Fruit fly (Drosophila melanogaster) whole organism, embryonic: ENCODE results near the gene Surf1.

Experiments used
- Abd-B ChIP-seq: fragments of 200-800 bp; sonication (Bioruptor generic); optimal IDR thresholded peaks from 2 replicates; lab custom pipeline; 2018; ENCODE audit warnings: missing biosample characterization, mild to moderate bottlenecking, missing genetic modification characterization, moderate library complexity
- Atf-2 ChIP-seq: fragments of 200-800 bp; sonication (Bioruptor generic); optimal IDR thresholded peaks from 2 replicates; lab custom pipeline; 2016; ENCODE audit warnings: missing biosample characterization, missing genetic modification characterization
- Bdp1 ChIP-seq: fragments of 200-800 bp; sonication (Bioruptor generic); optimal IDR thresholded peaks from 3 replicates; lab custom pipeline; 2016; ENCODE audit warnings: missing biosample characterization, missing genetic modification characterization
- CG10274 ChIP-seq: fragments of 200-800 bp; sonication (Bioruptor generic); optimal IDR thresholded peaks from 3 replicates; lab custom pipeline; 2017; ENCODE audit warnings: missing biosample characterization, mild to moderate bottlenecking, missing genetic modification characterization
- CG10366 ChIP-seq: fragments of 200-800 bp; sonication (Bioruptor generic); IDR thresholded peaks from 2 replicates; pipeline ENCODE4 v1.3.6; 2022; ENCODE audit warnings: missing biosample characterization, missing genetic modification characterization
- CG12942 ChIP-seq: fragments of 200-800 bp; sonication (Bioruptor generic); optimal IDR thresholded peaks from 3 replicates; lab custom pipeline; 2016; ENCODE audit warnings: missing biosample characterization, missing genetic modification characterization
- CG15601 ChIP-seq: fragments of 200-800 bp; sonication (Bioruptor generic); optimal IDR thresholded peaks from 3 replicates; lab custom pipeline; 2019; ENCODE audit warnings: missing biosample characterization, mild to moderate bottlenecking, missing genetic modification characterization, moderate library complexity
- CG1647 ChIP-seq: fragments of 200-800 bp; sonication (Bioruptor generic); optimal IDR thresholded peaks from 3 replicates; lab custom pipeline; 2016; ENCODE audit warnings: missing biosample characterization, missing genetic modification characterization
- CG17802 ChIP-seq: fragments of 200-800 bp; sonication (Bioruptor generic); optimal IDR thresholded peaks from 2 replicates; lab custom pipeline; 2018; ENCODE audit warnings: missing biosample characterization, mild to moderate bottlenecking, missing genetic modification characterization, moderate library complexity
- CG18599 ChIP-seq: fragments of 200-800 bp; sonication (Bioruptor generic); optimal IDR thresholded peaks from 3 replicates; lab custom pipeline; 2017; ENCODE audit warnings: missing biosample characterization, missing genetic modification characterization, mild to moderate bottlenecking, moderate library complexity, missing genetic modification reagents
- CG18619 ChIP-seq: fragments of 200-800 bp; sonication (Bioruptor generic); optimal IDR thresholded peaks from 3 replicates; lab custom pipeline; 2017; ENCODE audit warnings: missing biosample characterization, mild to moderate bottlenecking, missing genetic modification characterization
- CG2875 ChIP-seq: fragments of 200-800 bp; sonication (Bioruptor generic); optimal IDR thresholded peaks from 2 replicates; lab custom pipeline; 2017; ENCODE audit warnings: missing biosample characterization, mild to moderate bottlenecking, missing genetic modification characterization, missing genetic modification reagents
- CG31388 ChIP-seq: fragments of 200-800 bp; sonication (Bioruptor generic); optimal IDR thresholded peaks from 2 replicates; lab custom pipeline; 2016; ENCODE audit warnings: missing biosample characterization, missing genetic modification characterization
- CG3838 ChIP-seq: fragments of 200-800 bp; sonication (Bioruptor generic); optimal IDR thresholded peaks from 3 replicates; lab custom pipeline; 2016; ENCODE audit warnings: missing biosample characterization, missing genetic modification characterization
- CG4854 ChIP-seq: fragments of 200-800 bp; sonication (Bioruptor generic); optimal IDR thresholded peaks from 2 replicates; lab custom pipeline; 2016; ENCODE audit warnings: missing biosample characterization, missing genetic modification characterization, inconsistent platforms
- CG6683 ChIP-seq: fragments of 200-800 bp; sonication (Bioruptor generic); optimal IDR thresholded peaks from 2 replicates; lab custom pipeline; 2017; ENCODE audit warnings: missing biosample characterization, mild to moderate bottlenecking, missing genetic modification characterization, missing genetic modification reagents
- CG6854 ChIP-seq: fragments of 200-800 bp; sonication (Bioruptor generic); optimal IDR thresholded peaks from 3 replicates; lab custom pipeline; 2017; ENCODE audit warnings: missing biosample characterization, mild to moderate bottlenecking, missing genetic modification characterization
- CG8765 ChIP-seq: fragments of 200-800 bp; sonication (Bioruptor generic); IDR thresholded peaks from 2 replicates; pipeline ENCODE4 v1.3.6; 2022; ENCODE audit warnings: missing biosample characterization, missing genetic modification characterization
- Chrac-16 ChIP-seq: fragments of 200-800 bp; sonication (Bioruptor generic); optimal IDR thresholded peaks from 3 replicates; lab custom pipeline; 2016; ENCODE audit warnings: missing biosample characterization, missing genetic modification characterization
- CkIIα-i1 ChIP-seq: fragments of 200-800 bp; sonication (Bioruptor generic); IDR thresholded peaks from 2 replicates; pipeline ENCODE4 v1.3.6; 2022; ENCODE audit warnings: missing biosample characterization, missing genetic modification characterization
- Dref ChIP-seq: fragments of 200-800 bp; sonication (Bioruptor generic); IDR thresholded peaks from 2 replicates; pipeline ENCODE4 v1.3.6; 2022; ENCODE audit warnings: missing biosample characterization, missing genetic modification characterization
- E2f1 ChIP-seq: fragments of 200-800 bp; sonication (Bioruptor generic); IDR thresholded peaks from 2 replicates; pipeline ENCODE4 v1.3.6; 2022; ENCODE audit warnings: missing biosample characterization, missing genetic modification characterization
- Hmx ChIP-seq: fragments of 200-800 bp; sonication (Bioruptor generic); optimal IDR thresholded peaks from 2 replicates; lab custom pipeline; 2016; ENCODE audit warnings: missing biosample characterization, missing genetic modification characterization
- Mes4 ChIP-seq: fragments of 200-800 bp; sonication (Bioruptor generic); optimal IDR thresholded peaks from 2 replicates; lab custom pipeline; 2016; ENCODE audit warnings: missing biosample characterization, missing genetic modification characterization
- Side ChIP-seq: fragments of 200-800 bp; sonication (Bioruptor generic); optimal IDR thresholded peaks from 2 replicates; lab custom pipeline; 2016; ENCODE audit warnings: missing biosample characterization, missing genetic modification characterization
- Ssrp ChIP-seq: fragments of 200-800 bp; sonication (Bioruptor generic); optimal IDR thresholded peaks from 2 replicates; lab custom pipeline; 2018; ENCODE audit warnings: missing biosample characterization, mild to moderate bottlenecking, missing genetic modification characterization, moderate library complexity
- YL-1 ChIP-seq: fragments of 200-800 bp; sonication (Bioruptor generic); optimal IDR thresholded peaks from 3 replicates; lab custom pipeline; 2017; ENCODE audit warnings: missing biosample characterization, mild to moderate bottlenecking, missing genetic modification characterization
- ac ChIP-seq: fragments of 200-800 bp; sonication (Bioruptor generic); optimal IDR thresholded peaks from 3 replicates; lab custom pipeline; 2017; ENCODE audit warnings: missing biosample characterization, mild to moderate bottlenecking, missing genetic modification characterization
- bigmax ChIP-seq: fragments of 200-800 bp; sonication (Bioruptor generic); optimal IDR thresholded peaks from 2 replicates; lab custom pipeline; 2018; ENCODE audit warnings: missing biosample characterization, mild to moderate bottlenecking, missing genetic modification characterization
- bowl ChIP-seq: fragments of 200-800 bp; sonication (Bioruptor generic); IDR thresholded peaks from 2 replicates; pipeline ENCODE4 v1.3.6; 2022; ENCODE audit warnings: missing biosample characterization, missing genetic modification characterization
- chinmo ChIP-seq: fragments of 200-800 bp; sonication (Bioruptor generic); IDR thresholded peaks from 4 replicates; pipeline ENCODE4 v1.3.6; 2022; ENCODE audit warnings: missing biosample characterization, missing genetic modification characterization; ENCODE audit not compliant: partially characterized antibody
- ems ChIP-seq: fragments of 200-800 bp; sonication (Bioruptor generic); optimal IDR thresholded peaks from 3 replicates; lab custom pipeline; 2016; ENCODE audit warnings: missing biosample characterization, missing genetic modification characterization
- eve ChIP-seq, 2 experiments: fragments of >200 bp; optimal IDR thresholded peaks; 2 replicates each; lab custom pipeline; 2017; ENCODE audit warnings: missing biosample characterization in 2 of 2, missing genetic modification characterization in 2 of 2
- gcm2 ChIP-seq: fragments of 200-800 bp; sonication (Bioruptor generic); optimal IDR thresholded peaks from 2 replicates; lab custom pipeline; 2016; ENCODE audit warnings: missing biosample characterization, missing genetic modification characterization
- gem ChIP-seq: fragments of 200-800 bp; sonication (Bioruptor generic); optimal IDR thresholded peaks from 2 replicates; lab custom pipeline; 2019; ENCODE audit warnings: missing biosample characterization, mild to moderate bottlenecking, missing genetic modification characterization, moderate library complexity
- her ChIP-seq: fragments of 200-800 bp; sonication (Bioruptor generic); optimal IDR thresholded peaks from 2 replicates; lab custom pipeline; 2016; ENCODE audit warnings: missing biosample characterization, missing genetic modification characterization
- insv ChIP-seq, 2 experiments: fragments of 200-800 bp; sonication (Bioruptor generic); optimal IDR thresholded peaks; 3 replicates each; lab custom pipeline; 2016 to 2018; ENCODE audit warnings: missing biosample characterization in 2 of 2, missing genetic modification characterization in 2 of 2
- lmd ChIP-seq: fragments of 200-800 bp; sonication (Bioruptor generic); IDR thresholded peaks from 2 replicates; pipeline ENCODE4 v1.3.6; 2022; ENCODE audit warnings: missing biosample characterization, missing genetic modification characterization
- nerfin-2 ChIP-seq: fragments of 200-800 bp; sonication (Bioruptor generic); IDR thresholded peaks from 2 replicates; pipeline ENCODE4 v1.3.6; 2022; ENCODE audit warnings: missing biosample characterization, missing genetic modification characterization; ENCODE audit not compliant: partially characterized antibody
- otp ChIP-seq: fragments of 200-800 bp; sonication (Bioruptor generic); IDR thresholded peaks from 3 replicates; pipeline ENCODE4, ENCODE4 v1.3.6; 2022; ENCODE audit warnings: missing biosample characterization, missing genetic modification characterization
- pho ChIP-seq: fragments of 200-800 bp; sonication (Bioruptor generic); optimal IDR thresholded peaks from 2 replicates; lab custom pipeline; 2016; ENCODE audit warnings: missing biosample characterization, missing genetic modification characterization
- pzg ChIP-seq: fragments of 200-800 bp; sonication (Bioruptor generic); optimal IDR thresholded peaks from 3 replicates; lab custom pipeline; 2018; ENCODE audit warnings: missing biosample characterization, mild to moderate bottlenecking, missing genetic modification characterization, moderate library complexity
- slou ChIP-seq: fragments of 200-800 bp; sonication (Bioruptor generic); optimal IDR thresholded peaks from 3 replicates; lab custom pipeline; 2016; ENCODE audit warnings: missing biosample characterization, missing genetic modification characterization
- tgo ChIP-seq: fragments of 200-800 bp; sonication (Bioruptor generic); IDR thresholded peaks from 3 replicates; pipeline ENCODE4 v1.3.6; 2022; ENCODE audit warnings: missing biosample characterization, missing genetic modification characterization
- tll ChIP-seq, 2 experiments: fragments of 200-800 bp in 1 of 2; fragments of >200 bp in 1 of 2; sonication (Bioruptor generic) in 1 of 2; optimal IDR thresholded peaks; 2 replicates each; lab custom pipeline; 2017 to 2019; ENCODE audit warnings: missing biosample characterization in 2 of 2, missing genetic modification characterization in 2 of 2, mild to moderate bottlenecking in 1 of 2, moderate library complexity in 1 of 2
- vfl ChIP-seq: fragments of 200-800 bp; sonication (Bioruptor generic); optimal IDR thresholded peaks from 2 replicates; lab custom pipeline; 2016; ENCODE audit warnings: missing biosample characterization, missing genetic modification characterization
- vnd ChIP-seq: fragments of 200-800 bp; sonication (Bioruptor generic); IDR thresholded peaks from 3 replicates; pipeline ENCODE4 v1.3.6; 2022; ENCODE audit warnings: missing biosample characterization, missing genetic modification characterization; ENCODE audit not compliant: partially characterized antibody
- wek ChIP-seq: fragments of 200-800 bp; sonication (Bioruptor generic); optimal IDR thresholded peaks from 3 replicates; lab custom pipeline; 2018; ENCODE audit warnings: missing biosample characterization, mild to moderate bottlenecking, missing genetic modification characterization, moderate library complexity
- zen ChIP-seq: fragments of 200-800 bp; sonication (Bioruptor generic); optimal IDR thresholded peaks from 3 replicates; lab custom pipeline; 2018; ENCODE audit warnings: missing biosample characterization, mild to moderate bottlenecking, missing genetic modification characterization, moderate library complexity

Gene Surf1

DNA sequence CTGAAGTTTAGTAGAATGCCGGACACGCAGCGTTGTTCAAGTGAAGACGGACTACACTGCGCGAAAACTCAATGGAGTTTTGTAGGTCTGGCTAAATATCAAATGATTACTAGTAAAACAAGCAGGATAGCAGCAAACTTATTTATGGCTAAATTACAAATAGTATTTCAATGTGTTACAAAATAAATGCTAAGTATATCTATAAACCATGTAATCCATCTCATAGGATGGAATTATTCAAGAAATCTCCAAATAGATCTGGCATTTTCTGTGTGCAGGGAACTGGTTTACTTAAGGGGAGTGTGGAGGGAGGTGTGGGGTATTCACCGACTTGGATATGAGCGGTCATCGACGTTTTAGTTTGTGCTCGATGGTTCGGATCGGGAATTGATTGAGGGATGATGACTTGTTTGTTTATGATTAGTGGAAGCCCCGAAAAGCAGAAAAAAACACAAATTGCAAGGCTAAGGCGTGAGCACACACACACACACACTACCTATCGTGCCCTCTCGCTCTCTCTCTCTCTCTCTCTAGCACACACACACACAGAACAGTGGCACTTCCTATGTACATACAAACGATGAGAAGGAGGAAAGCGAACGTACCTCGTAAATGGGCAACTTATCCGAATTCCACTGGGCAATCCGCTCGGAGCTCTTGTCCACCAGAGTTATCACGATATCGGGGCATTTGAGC, 5.8 kb downstream of the Surf1 start (continued):
- peak; percentile 87 for TF ChIP-seq CG18599 (GFP tag; lab: Kevin White, UChicago)
- peak; percentile 43 for TF ChIP-seq Hmx (GFP tag; lab: Kevin White, UChicago)
- peak; percentile 54 for TF ChIP-seq Bdp1 (GFP tag; lab: Kevin White, UChicago)
- peak; percentile 82 for TF ChIP-seq tgo (GFP tag; lab: Robert Waterston, UW)
- no peak for TF ChIP-seq vnd (GFP tag; lab: Robert Waterston, UW)
- peak; percentile 64 for TF ChIP-seq CG18619 (GFP tag; lab: Kevin White, UChicago)
- TF ChIP-seq ac = peak; percentile 37
- peak; percentile 69 for TF ChIP-seq CG12942 (GFP tag; lab: Kevin White, UChicago)
- TF ChIP-seq Atf-2 (GFP tag; lab: Kevin White, UChicago) = peak; percentile 75
- no peak for TF ChIP-seq nerfin-2 (GFP tag; lab: Robert Waterston, UW)
- peak; percentile 81 for TF ChIP-seq lmd
- TF ChIP-seq pzg = no peak
- peak; percentile 79 for TF ChIP-seq Side
- peak; percentile 40; the same call in 1 of the 2 replicates for TF ChIP-seq bowl (GFP tag; lab: Robert Waterston, UW)
- peak; percentile 91 for TF ChIP-seq gem (tag; lab: Kevin White, UChicago)
- TF ChIP-seq CG1647 (GFP tag; lab: Kevin White, UChicago) = peak; percentile 65
- TF ChIP-seq CG6683 = peak; percentile 68
- TF ChIP-seq Ssrp (tag; lab: Kevin White, UChicago) = peak; percentile 83
- TF ChIP-seq Mes4 (GFP tag; lab: Kevin White, UChicago) = peak; percentile 84
- peak; percentile 71 for TF ChIP-seq CG4854
- TF ChIP-seq Dref (GFP tag; lab: Robert Waterston, UW) = no peak
- 0 out of 2 replicates have a peak, but pooled peaks have one; percentile 57 for TF ChIP-seq CkIIα-i1 (GFP tag; lab: Robert Waterston, UW)
- peak; percentile 49 for TF ChIP-seq CG17802 (tag; lab: Kevin White, UChicago)
- TF ChIP-seq tll (GFP tag; optimal IDR thresholded peaks at IDR 0.05; lab: Kevin White, UChicago) = no peak
- TF ChIP-seq bigmax = no peak
- TF ChIP-seq CG10274 (GFP tag; lab: Kevin White, UChicago) = peak; percentile 35
- TF ChIP-seq CG10366 (GFP tag; lab: Robert Waterston, UW) = peak; percentile 67
- peak; percentile 68 for TF ChIP-seq Abd-B (GFP tag; lab: Kevin White, UChicago)
- TF ChIP-seq CG6854 (GFP tag; lab: Kevin White, UChicago) = peak; percentile 58
- TF ChIP-seq slou (GFP tag; lab: Kevin White, UChicago) = peak; percentile 21
- TF ChIP-seq ems (GFP tag; lab: Kevin White, UChicago) = peak; percentile 68
- TF ChIP-seq pho (GFP tag; lab: Kevin White, UChicago) = peak; percentile 84
- no peak for TF ChIP-seq eve (GFP tag; optimal IDR thresholded peaks at IDR 0.05; lab: Kevin White, UChicago)
- peak; percentile 74 for TF ChIP-seq E2f1 (GFP tag; lab: Robert Waterston, UW)
- TF ChIP-seq gcm2 (GFP tag; lab: Kevin White, UChicago) = peak; percentile 59
- TF ChIP-seq zen = peak; percentile 34
- TF ChIP-seq her (GFP tag; lab: Kevin White, UChicago) = peak; percentile 67
- peak; percentile 56 for TF ChIP-seq vfl (GFP tag; lab: Kevin White, UChicago)
- peak; percentile 65; the same call in 2 of the 3 replicates for TF ChIP-seq otp
- TF ChIP-seq wek (GFP tag; lab: Kevin White, UChicago) = peak; percentile 70
- TF ChIP-seq CG31388 (GFP tag; lab: Kevin White, UChicago) = peak; percentile 13
- TF ChIP-seq CG15601 = peak; percentile 81
- TF ChIP-seq Chrac-16 (GFP tag; lab: Kevin White, UChicago) = peak; percentile 87
- peak; percentile 2 for TF ChIP-seq YL-1 (GFP tag; lab: Kevin White, UChicago)
- peak; percentile 79 for TF ChIP-seq CG2875 (GFP tag; lab: Kevin White, UChicago)
- no peak for TF ChIP-seq insv (GFP tag; optimal IDR thresholded peaks at IDR 0.05; lab: Kevin White, UChicago)
- no peak for TF ChIP-seq chinmo
- no peak for TF ChIP-seq CG8765 (GFP tag; lab: Robert Waterston, UW)
- peak; percentile 42 for TF ChIP-seq CG3838 (GFP tag; lab: Kevin White, UChicago)
